Fruit fly (Drosophila melanogaster): Measurements from ENCODE around the gene cal1.

DNA sequence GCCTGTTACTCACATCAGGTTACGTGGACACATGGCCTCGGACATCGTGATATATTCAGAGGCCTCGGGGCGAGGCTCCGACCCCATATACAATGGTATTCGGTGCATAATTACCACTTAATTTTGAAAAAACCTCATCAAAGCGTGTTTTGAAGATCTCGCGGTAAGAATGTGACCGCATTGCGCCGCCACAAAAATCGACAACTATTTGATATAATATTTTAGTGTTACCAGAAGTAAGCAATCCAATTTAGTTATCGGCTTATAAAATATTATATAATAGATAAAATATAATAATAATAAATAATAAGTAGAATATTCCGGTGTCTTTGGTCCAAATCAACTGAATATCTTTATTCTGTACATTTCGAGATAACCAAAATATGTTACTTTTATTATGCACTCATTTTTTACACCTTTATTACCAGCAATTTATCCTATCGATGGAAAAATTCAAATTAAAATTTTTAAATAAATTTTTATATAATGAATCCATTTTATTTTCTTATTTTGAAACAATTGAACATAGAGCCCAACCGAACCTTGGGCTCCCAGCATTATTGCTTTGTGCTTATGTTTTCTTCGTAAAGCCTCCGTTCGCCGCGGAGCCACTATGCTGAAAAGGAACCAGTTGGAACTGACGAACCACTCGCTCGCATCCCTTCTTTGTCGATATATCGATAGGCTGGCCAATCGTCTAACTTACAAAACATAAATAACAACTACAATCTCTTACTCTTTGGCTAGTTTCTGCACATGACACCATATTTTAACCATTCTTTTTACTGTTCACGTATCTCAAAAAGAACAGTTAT, 47.9 kb upstream of the cal1 start, which contains the start of the genes CG18213 and Trm7-32:
- no peak for TF ChIP-seq pan (optimal IDR thresholded peaks at IDR 0.05)
- TF ChIP-seq psq (optimal IDR thresholded peaks at IDR 0.05) = no peak
- no peak for TF ChIP-seq EcR (GFP tag; optimal IDR thresholded peaks at IDR 0.05)
- no peak for TF ChIP-seq usp (GFP tag; optimal IDR thresholded peaks at IDR 0.05)
- no peak for TF ChIP-seq CG8478 (optimal IDR thresholded peaks at IDR 0.05)

Measured in whole organism.